Worm (Caenorhabditis elegans) whole organism, young adult: ENCODE measurements around the gene mex-6.

Source experiments
- B0261.1 ChIP-seq: sonication (generic microtip); optimal IDR thresholded peaks from 2 replicates; lab custom pipeline; 2016; ENCODE audit warnings: mild to moderate bottlenecking, missing genetic modification characterization, moderate library complexity, missing compliant biosample characterization
- B0336.3 ChIP-seq: fragments of 200-800 bp; sonication (Bioruptor generic); IDR thresholded peaks from 2 replicates; pipeline ENCODE4 v1.3.6; 2022; ENCODE audit warnings: missing genetic modification characterization, missing compliant biosample characterization
- C17E4.6 ChIP-seq: fragments of 200-800 bp; sonication (Bioruptor generic); IDR thresholded peaks from 2 replicates; pipeline ENCODE4 v1.3.6; 2022; ENCODE audit warnings: missing genetic modification reagents, missing genetic modification characterization, missing compliant biosample characterization
- D2030.7 ChIP-seq: fragments of 200-800 bp; sonication (Bioruptor generic); IDR thresholded peaks from 2 replicates; pipeline ENCODE4 v1.3.6; 2022; ENCODE audit warnings: missing genetic modification reagents, missing genetic modification characterization, missing compliant biosample characterization
- F22D6.2 ChIP-seq: sonication (generic microtip); optimal IDR thresholded peaks from 2 replicates; lab custom pipeline; 2016; ENCODE audit warnings: mild to moderate bottlenecking, missing genetic modification characterization, missing compliant biosample characterization
- F33H1.4 ChIP-seq: fragments of 200-800 bp; sonication (Bioruptor generic); IDR thresholded peaks from 2 replicates; pipeline ENCODE4 v1.3.6; 2022; ENCODE audit warnings: missing genetic modification reagents, missing genetic modification characterization, missing compliant biosample characterization
- K11D2.4 ChIP-seq: fragments of 200-800 bp; sonication (Bioruptor generic); IDR thresholded peaks from 2 replicates; pipeline ENCODE4 v1.3.6; 2022; ENCODE audit warnings: missing genetic modification reagents, missing genetic modification characterization, missing compliant biosample characterization
- Y53F4B.3 ChIP-seq: fragments of 200-800 bp; sonication (Bioruptor generic); IDR thresholded peaks from 2 replicates; pipeline ENCODE4 v1.3.6; 2022; ENCODE audit warnings: missing genetic modification reagents, missing genetic modification characterization, missing compliant biosample characterization
- ZK185.1 ChIP-seq: sonication (generic microtip); optimal IDR thresholded peaks from 2 replicates; lab custom pipeline; 2016; ENCODE audit warnings: mild to moderate bottlenecking, missing genetic modification characterization, missing compliant biosample characterization; ENCODE audit not compliant: poor library complexity, severe bottlenecking
- akir-1 ChIP-seq: fragments of 200-800 bp; sonication (Bioruptor generic); optimal IDR thresholded peaks from 2 replicates; lab custom pipeline; 2018; ENCODE audit warnings: mild to moderate bottlenecking, missing genetic modification characterization, moderate library complexity, missing compliant biosample characterization
- aptf-2 ChIP-seq: fragments of 200-800 bp; sonication (Bioruptor generic); conservative IDR thresholded peaks from 2 replicates; pipeline ENCODE4 v1.3.6; 2022; ENCODE audit warnings: missing genetic modification reagents, missing genetic modification characterization, missing compliant biosample characterization
- atf-7 ChIP-seq: sonication (generic microtip); optimal IDR thresholded peaks from 2 replicates; lab custom pipeline; 2017; ENCODE audit warnings: mild to moderate bottlenecking, missing genetic modification characterization, missing compliant biosample characterization
- athp-1 ChIP-seq: sonication (generic microtip); optimal IDR thresholded peaks from 2 replicates; lab custom pipeline; 2017; ENCODE audit warnings: mild to moderate bottlenecking, missing genetic modification characterization, missing compliant biosample characterization
- attf-3 ChIP-seq: fragments of 200-800 bp; sonication (Bioruptor generic); conservative IDR thresholded peaks from 2 replicates; pipeline ENCODE4 v1.3.6; 2022; ENCODE audit warnings: missing genetic modification reagents, missing genetic modification characterization, missing compliant biosample characterization
- cebp-1 ChIP-seq, 2 experiments: fragments of 200-800 bp in 1 of 2; sonication (Bioruptor generic) in 1 of 2; sonication (generic microtip) in 1 of 2; IDR thresholded peaks in 1 of 2; optimal IDR thresholded peaks in 1 of 2; 2 replicates each; pipeline versions ENCODE4 v1.3.6 to Lab custom; 2017 to 2022; ENCODE audit warnings: missing compliant biosample characterization in 2 of 2, missing genetic modification characterization in 2 of 2, mild to moderate bottlenecking in 1 of 2, missing genetic modification reagents in 1 of 2, moderate library complexity in 1 of 2
- ceh-27 ChIP-seq: fragments of 200-800 bp; sonication (Bioruptor generic); optimal IDR thresholded peaks from 2 replicates; lab custom pipeline; 2018; ENCODE audit warnings: mild to moderate bottlenecking, missing genetic modification characterization, moderate library complexity, missing compliant biosample characterization
- ceh-40 ChIP-seq: fragments of 200-800 bp; sonication (Bioruptor generic); IDR thresholded peaks from 2 replicates; pipeline ENCODE4 v1.3.6; 2022; ENCODE audit warnings: missing genetic modification characterization, missing compliant biosample characterization
- ceh-91 ChIP-seq: fragments of 200-800 bp; sonication (Bioruptor generic); IDR thresholded peaks from 2 replicates; pipeline ENCODE4 v1.3.6; 2022; ENCODE audit warnings: missing genetic modification reagents, missing genetic modification characterization, missing compliant biosample characterization
- dox-1 ChIP-seq: fragments of 200-800 bp; sonication (Bioruptor generic); IDR thresholded peaks from 2 replicates; pipeline ENCODE4 v1.3.6; 2022; ENCODE audit warnings: missing genetic modification reagents, missing genetic modification characterization, missing compliant biosample characterization
- hrde-1 ChIP-seq: sonication (generic microtip); optimal IDR thresholded peaks from 2 replicates; lab custom pipeline; 2016; ENCODE audit warnings: missing genetic modification characterization, mild to moderate bottlenecking, missing compliant biosample characterization, moderate library complexity, missing genotype, missing genetic modification reagents, borderline replicate concordance
- lag-1 ChIP-seq: fragments of 200-800 bp; sonication (Bioruptor generic); IDR thresholded peaks from 2 replicates; pipeline ENCODE4 v1.3.6; 2022; ENCODE audit warnings: missing genetic modification reagents, missing genetic modification characterization, missing compliant biosample characterization
- lin-40 ChIP-seq: sonication (generic microtip); optimal IDR thresholded peaks from 2 replicates; lab custom pipeline; 2016; ENCODE audit warnings: missing genetic modification characterization, mild to moderate bottlenecking, missing compliant biosample characterization, missing genotype, missing genetic modification reagents
- lin-54 ChIP-seq: fragments of 200-800 bp; sonication (Bioruptor generic); optimal IDR thresholded peaks from 2 replicates; lab custom pipeline; 2018; ENCODE audit warnings: mild to moderate bottlenecking, missing genetic modification characterization, missing compliant biosample characterization
- lsy-27 ChIP-seq: sonication (generic microtip); optimal IDR thresholded peaks from 2 replicates; lab custom pipeline; 2017; ENCODE audit warnings: missing genetic modification characterization, mild to moderate bottlenecking, missing compliant biosample characterization, antibody characterized with exemption, missing genotype, borderline replicate concordance; ENCODE audit not compliant: insufficient read depth
- madf-10 ChIP-seq: sonication (generic microtip); optimal IDR thresholded peaks from 2 replicates; lab custom pipeline; 2016; ENCODE audit warnings: mild to moderate bottlenecking, missing genetic modification characterization, missing compliant biosample characterization
- madf-3 ChIP-seq: fragments of 200-800 bp; sonication (Bioruptor generic); IDR thresholded peaks from 2 replicates; pipeline ENCODE4 v1.3.6; 2022; ENCODE audit warnings: missing genetic modification reagents, missing genetic modification characterization, missing compliant biosample characterization
- nhr-179 ChIP-seq: sonication (generic microtip); optimal IDR thresholded peaks from 2 replicates; lab custom pipeline; 2016; ENCODE audit warnings: mild to moderate bottlenecking, missing genetic modification characterization, missing compliant biosample characterization
- nhr-27 ChIP-seq: fragments of 200-800 bp; sonication (Bioruptor generic); optimal IDR thresholded peaks from 2 replicates; lab custom pipeline; 2018; ENCODE audit warnings: mild to moderate bottlenecking, missing genetic modification characterization, moderate library complexity, missing compliant biosample characterization
- nhr-80 ChIP-seq: sonication (generic microtip); optimal IDR thresholded peaks from 2 replicates; lab custom pipeline; 2016; ENCODE audit warnings: missing genetic modification characterization, missing compliant biosample characterization
- nhr-90 ChIP-seq: sonication (generic microtip); optimal IDR thresholded peaks from 2 replicates; lab custom pipeline; 2016; ENCODE audit warnings: missing genotype, mild to moderate bottlenecking, missing genetic modification characterization, missing compliant biosample characterization
- repo-1 ChIP-seq: sonication (generic microtip); optimal IDR thresholded peaks from 2 replicates; lab custom pipeline; 2017; ENCODE audit warnings: mild to moderate bottlenecking, missing genetic modification characterization, missing compliant biosample characterization
- sdz-38 ChIP-seq: sonication (generic microtip); optimal IDR thresholded peaks from 2 replicates; lab custom pipeline; 2016; ENCODE audit warnings: missing genotype, missing genetic modification characterization, missing compliant biosample characterization
- snpc-1.1 ChIP-seq: sonication (generic microtip); optimal IDR thresholded peaks from 2 replicates; lab custom pipeline; 2017; ENCODE audit warnings: missing genetic modification characterization, mild to moderate bottlenecking, missing compliant biosample characterization, antibody characterized with exemption, moderate library complexity, missing genotype, missing genetic modification reagents; ENCODE audit not compliant: insufficient read depth
- somi-1 ChIP-seq: fragments of 200-800 bp; sonication (Bioruptor generic); optimal IDR thresholded peaks from 2 replicates; lab custom pipeline; 2018; ENCODE audit warnings: mild to moderate bottlenecking, missing genetic modification characterization, missing compliant biosample characterization
- tbp1 ChIP-seq: fragments of 200-800 bp; sonication (Bioruptor generic); optimal IDR thresholded peaks from 2 replicates; lab custom pipeline; 2018; ENCODE audit warnings: mild to moderate bottlenecking, missing genetic modification characterization, missing compliant biosample characterization
- ztf-25 ChIP-seq: fragments of 200-800 bp; sonication (Bioruptor generic); IDR thresholded peaks from 2 replicates; pipeline ENCODE4 v1.3.6; 2022; ENCODE audit warnings: missing genetic modification reagents, missing genetic modification characterization, missing compliant biosample characterization
- ztf-3 ChIP-seq: fragments of 200-800 bp; sonication (Bioruptor generic); optimal IDR thresholded peaks from 2 replicates; lab custom pipeline; 2018; ENCODE audit warnings: mild to moderate bottlenecking, missing genetic modification characterization, missing compliant biosample characterization
- ztf-6 ChIP-seq: fragments of 200-800 bp; sonication (Bioruptor generic); IDR thresholded peaks from 2 replicates; pipeline ENCODE4 v1.3.6; 2022; ENCODE audit warnings: missing genetic modification reagents, missing genetic modification characterization, missing compliant biosample characterization

Gene mex-6

ce11 chrII:9493242-9494058 is 30.5 kb upstream of the mex-6 start:
- TF ChIP-seq nhr-90 (no peak), K11D2.4 (GFP tag; lab: Robert Waterston, UW) (0 out of 2 replicates have a peak, but pooled peaks have one; percentile 33), lin-40 (tag; lab: Kevin White, UChicago) (peak; percentile 47), somi-1 (GFP tag; lab: Kevin White, UChicago) (peak; percentile 43), aptf-2 (GFP tag; lab: Robert Waterston, UW) (no peak), ztf-25 (GFP tag; lab: Robert Waterston, UW) (no peak), Y53F4B.3 (GFP tag; lab: Robert Waterston, UW) (no peak)

ce11 chrII:9497309-9497708 is 26.7 kb upstream of the mex-6 start:
- TF ChIP-seq C17E4.6 (GFP tag; lab: Robert Waterston, UW): no peak
- no peak for TF ChIP-seq attf-3 (GFP tag; lab: Robert Waterston, UW)
- TF ChIP-seq athp-1 (tag; lab: Kevin White, UChicago): no peak
- TF ChIP-seq B0336.3 (GFP tag; lab: Robert Waterston, UW): no peak
- no peak for TF ChIP-seq sdz-38 (tag; lab: Kevin White, UChicago)
- 0 out of 2 replicates have a peak, but pooled peaks have one; percentile 26 for TF ChIP-seq dox-1 (GFP tag; lab: Robert Waterston, UW)
- TF ChIP-seq cebp-1 (GFP tag; IDR thresholded peaks at IDR 0.05; lab: Robert Waterston, UW): peak; percentile 69; the same call in 1 of the 2 replicates
- peak; percentile 95 for TF ChIP-seq cebp-1 (tag; optimal IDR thresholded peaks at IDR 0.05; lab: Kevin White, UChicago)
- no peak for TF ChIP-seq hrde-1 (tag; lab: Kevin White, UChicago)
- TF ChIP-seq repo-1 (tag; lab: Kevin White, UChicago): no peak
- no peak for TF ChIP-seq ztf-6 (GFP tag; lab: Robert Waterston, UW)
- TF ChIP-seq F22D6.2 (tag; lab: Kevin White, UChicago): no peak
- TF ChIP-seq ztf-3 (GFP tag; lab: Kevin White, UChicago): no peak
- peak; percentile 18 for TF ChIP-seq somi-1 (GFP tag; lab: Kevin White, UChicago)
- no peak for TF ChIP-seq lag-1
- no peak for TF ChIP-seq madf-3 (GFP tag; lab: Robert Waterston, UW)
- TF ChIP-seq nhr-179: no peak
- no peak for TF ChIP-seq nhr-27 (tag; lab: Kevin White, UChicago)
- no peak for TF ChIP-seq B0261.1 (tag; lab: Kevin White, UChicago)
- TF ChIP-seq ceh-91 (GFP tag; lab: Robert Waterston, UW): no peak
- no peak for TF ChIP-seq lin-54 (GFP tag; lab: Kevin White, UChicago)
- TF ChIP-seq akir-1: no peak
- TF ChIP-seq ceh-27 (GFP tag; lab: Kevin White, UChicago): no peak
- TF ChIP-seq snpc-1.1 (tag; lab: Kevin White, UChicago): no peak
- TF ChIP-seq lsy-27 (tag; lab: Kevin White, UChicago): no peak

- TF ChIP-seq F33H1.4 (GFP tag; lab: Robert Waterston, UW): no peak
- peak; percentile 63 for TF ChIP-seq nhr-80 (tag; lab: Kevin White, UChicago)
- TF ChIP-seq hrde-1 (tag; lab: Kevin White, UChicago): no peak
- TF ChIP-seq madf-10 (tag; lab: Kevin White, UChicago): no peak
- no peak for TF ChIP-seq D2030.7
- no peak for TF ChIP-seq ztf-25 (GFP tag; lab: Robert Waterston, UW)
- no peak for TF ChIP-seq ZK185.1 (tag; lab: Kevin White, UChicago)
- no peak for TF ChIP-seq cebp-1 (GFP tag; IDR thresholded peaks at IDR 0.05; lab: Robert Waterston, UW)
- TF ChIP-seq cebp-1 (tag; optimal IDR thresholded peaks at IDR 0.05; lab: Kevin White, UChicago): peak; percentile 11
- peak; percentile 90 for TF ChIP-seq atf-7
- TF ChIP-seq tbp1 (GFP tag; lab: Kevin White, UChicago): peak; percentile 1
- no peak for TF ChIP-seq ceh-40 (GFP tag; lab: Robert Waterston, UW)
- TF ChIP-seq B0336.3 (GFP tag; lab: Robert Waterston, UW): no peak
- TF ChIP-seq, all 124 proteins: peak for 4
These were observed 25.4 kb upstream of the mex-6 start for ce11 chrII:9498589-9498988.
